Worm (Caenorhabditis elegans) whole organism, L4/young adult: ENCODE data around the gene hdl-2.

ENCODE experiments used
- W03F9.2 ChIP-seq: fragments of 150-350 bp; optimal IDR thresholded peaks from 2 replicates; lab custom pipeline; 2014; ENCODE audit warnings: missing biosample characterization, missing genetic modification characterization
- him-1 ChIP-seq: sonication (generic microtip); optimal IDR thresholded peaks from 2 replicates; lab custom pipeline; 2016; ENCODE audit warnings: missing genotype, missing genetic modification reagents, missing genetic modification characterization, missing compliant biosample characterization

DNA sequence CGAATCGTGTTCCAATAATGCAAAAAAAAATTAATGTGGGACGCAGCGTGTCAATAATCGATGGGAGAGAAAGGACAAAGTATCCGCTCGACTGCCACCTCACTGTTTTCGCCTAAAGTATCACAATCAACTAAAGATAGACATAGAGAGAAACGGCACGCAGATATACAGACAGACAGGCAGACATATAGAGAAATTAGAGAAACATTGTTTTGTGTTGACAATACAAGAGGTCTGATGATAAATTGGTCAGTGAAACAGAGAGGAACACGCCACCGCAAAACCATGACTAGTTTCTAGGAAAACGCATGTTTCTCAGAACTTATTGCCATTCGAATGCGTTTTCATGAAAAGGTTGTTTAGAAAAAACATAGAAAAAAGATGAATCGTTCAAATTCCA lies 43.4 kb upstream of the hdl-2 start, which contains the start of gene T28C6.8:
- no peak for TF ChIP-seq him-1 (tag; lab: Kevin White, UChicago)
- no peak for TF ChIP-seq W03F9.2 (tag; lab: Kevin White, UChicago)
